Fruit fly (Drosophila melanogaster): Measurements from ENCODE around the gene CG13625.

Gene CG13625

DNA sequence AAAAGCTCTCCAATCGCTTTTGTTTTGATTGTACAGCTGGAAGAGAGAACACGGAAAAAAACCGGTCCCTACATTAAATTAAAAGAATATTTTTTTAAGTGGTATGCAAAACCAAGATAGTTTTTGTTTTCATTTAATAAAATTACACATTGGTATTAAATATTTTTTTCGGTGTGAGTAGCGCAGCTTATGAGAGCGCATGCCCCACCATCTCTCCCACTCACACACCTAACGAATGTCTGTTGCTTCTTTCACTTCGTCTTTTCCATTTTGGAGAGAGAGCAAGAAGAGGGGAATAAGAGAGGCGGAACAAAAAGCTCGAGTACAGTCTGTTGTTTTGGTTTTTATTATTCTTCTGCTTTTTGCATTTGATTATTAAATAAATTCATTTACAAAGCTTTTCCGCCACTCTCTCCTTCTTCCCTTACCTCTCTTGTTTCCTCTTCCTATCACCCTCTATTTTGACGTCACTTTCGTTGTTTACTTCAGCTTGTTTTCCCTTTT lies 12.4 kb downstream of the CG13625 start (continued):
- no peak for TF ChIP-seq hbn (GFP tag; IDR thresholded peaks at IDR 0.05; ENCODE audit: partially characterized antibody)
- TF ChIP-seq Ada2b (GFP tag; IDR thresholded peaks at IDR 0.05): peak; percentile 98
- TF ChIP-seq CG14050 (GFP tag; IDR thresholded peaks at IDR 0.05): peak; percentile 98
- peak; percentile 99 for TF ChIP-seq B-H2 (GFP tag; optimal IDR thresholded peaks at IDR 0.05)
- TF ChIP-seq NFAT (GFP tag; IDR thresholded peaks at IDR 0.05): peak; percentile 99
- peak; percentile 96 for TF ChIP-seq CG7987 (GFP tag; optimal IDR thresholded peaks at IDR 0.05)
- peak; percentile 95 for TF ChIP-seq chn (GFP tag; optimal IDR thresholded peaks at IDR 0.05)
- peak; percentile 98 for TF ChIP-seq CG13296 (GFP tag; optimal IDR thresholded peaks at IDR 0.05)
- peak; percentile 94 for TF ChIP-seq aop (GFP tag; IDR thresholded peaks at IDR 0.05)
- TF ChIP-seq Dfd (GFP tag; optimal IDR thresholded peaks at IDR 0.05): no peak
- peak; percentile 42; the same call in 1 of the 2 replicates for TF ChIP-seq Dip2 (GFP tag; IDR thresholded peaks at IDR 0.05)
- TF ChIP-seq CG14710 (tag; optimal IDR thresholded peaks at IDR 0.05): peak; percentile 92
- TF ChIP-seq CG30020 (tag; optimal IDR thresholded peaks at IDR 0.05): peak; percentile 77
- peak; percentile 98 for TF ChIP-seq Rx (GFP tag; IDR thresholded peaks at IDR 0.05)
- TF ChIP-seq CG10543 (GFP tag; optimal IDR thresholded peaks at IDR 0.05): peak; percentile 98
- peak; percentile 67 for TF ChIP-seq eyg (GFP tag; optimal IDR thresholded peaks at IDR 0.05)
- peak; percentile 88 for TF ChIP-seq disco-r (GFP tag; optimal IDR thresholded peaks at IDR 0.05)
- peak; percentile 78 for TF ChIP-seq TFAM (GFP tag; optimal IDR thresholded peaks at IDR 0.05)
- TF ChIP-seq klu (GFP tag; IDR thresholded peaks at IDR 0.05): peak; percentile 94
- peak; percentile 95 for TF ChIP-seq CG2889 (GFP tag; IDR thresholded peaks at IDR 0.05)
- TF ChIP-seq tup (GFP tag; optimal IDR thresholded peaks at IDR 0.05): peak; percentile 94
- no peak for TF ChIP-seq HLHmδ (GFP tag; optimal IDR thresholded peaks at IDR 0.05)
- TF ChIP-seq cato (GFP tag; optimal IDR thresholded peaks at IDR 0.05; ENCODE audit: borderline replicate concordance): peak; percentile 90
- peak; percentile 97 for TF ChIP-seq CG15011 (GFP tag; optimal IDR thresholded peaks at IDR 0.05)
- peak; percentile 99 for TF ChIP-seq CG12391 (tag; optimal IDR thresholded peaks at IDR 0.05)
- peak; percentile 92 for TF ChIP-seq CG9609 (GFP tag; optimal IDR thresholded peaks at IDR 0.05)
- peak; percentile 88 for TF ChIP-seq CG4707 (GFP tag; optimal IDR thresholded peaks at IDR 0.05)
- TF ChIP-seq lbe (GFP tag; optimal IDR thresholded peaks at IDR 0.05): peak; percentile 98
- peak; percentile 92 for TF ChIP-seq Hmx (GFP tag; optimal IDR thresholded peaks at IDR 0.05)
- TF ChIP-seq CG3726 (GFP tag; IDR thresholded peaks at IDR 0.05): peak; percentile 97; the same call in 1 of the 3 replicates
- TF ChIP-seq sd (tag; optimal IDR thresholded peaks at IDR 0.05): peak; percentile 89
- TF ChIP-seq Ets97D (GFP tag; optimal IDR thresholded peaks at IDR 0.05): peak; percentile 88
- peak; percentile 98 for TF ChIP-seq CG12769 (tag; optimal IDR thresholded peaks at IDR 0.05)
- peak; percentile 98 for TF ChIP-seq ken (GFP tag; IDR thresholded peaks at IDR 0.05)
- peak; percentile 77 for TF ChIP-seq dmrt11E (tag; optimal IDR thresholded peaks at IDR 0.05)
- peak; percentile 72 for TF ChIP-seq CG33557 (GFP tag; optimal IDR thresholded peaks at IDR 0.05)
- TF ChIP-seq CG6854 (GFP tag; optimal IDR thresholded peaks at IDR 0.05): peak; percentile 99
- peak in 1 of 3 experiments; percentile 89 for TF ChIP-seq lola (GFP tag; optimal IDR thresholded peaks at IDR 0.05)
- peak; percentile 96 for TF ChIP-seq Dip3 (GFP tag; optimal IDR thresholded peaks at IDR 0.05)
- TF ChIP-seq unpg (GFP tag; optimal IDR thresholded peaks at IDR 0.05): peak; percentile 98
- peak; percentile 99 for TF ChIP-seq dysf (GFP tag; IDR thresholded peaks at IDR 0.05)
- TF ChIP-seq dpn (GFP tag; optimal IDR thresholded peaks at IDR 0.05): peak; percentile 97 to 98
- peak; percentile 92 for TF ChIP-seq CG10267 (tag; optimal IDR thresholded peaks at IDR 0.05)
- peak; percentile 87 for TF ChIP-seq E2f2 (GFP tag; IDR thresholded peaks at IDR 0.05)
- TF ChIP-seq Sin3A (optimal IDR thresholded peaks at IDR 0.05): no peak
- TF ChIP-seq Mes4 (GFP tag; optimal IDR thresholded peaks at IDR 0.05): peak; percentile 93
- TF ChIP-seq jing (GFP tag; optimal IDR thresholded peaks at IDR 0.05): peak; percentile 86
- TF ChIP-seq pan (optimal IDR thresholded peaks at IDR 0.05): no peak
- peak in 1 of 2 experiments; percentile 99 for TF ChIP-seq pan (GFP tag; optimal IDR thresholded peaks at IDR 0.05 in 1 of 2, IDR thresholded peaks at IDR 0.05 in 1 of 2)
- TF ChIP-seq CG34376 (GFP tag; optimal IDR thresholded peaks at IDR 0.05): peak; percentile 98
- peak; percentile 92 for TF ChIP-seq Poxn (GFP tag; IDR thresholded peaks at IDR 0.05)

All from whole organism, embryonic.